Worm (Caenorhabditis elegans): Measurements from ENCODE around the gene ckb-4.

The ckb-4 gene

DNA sequence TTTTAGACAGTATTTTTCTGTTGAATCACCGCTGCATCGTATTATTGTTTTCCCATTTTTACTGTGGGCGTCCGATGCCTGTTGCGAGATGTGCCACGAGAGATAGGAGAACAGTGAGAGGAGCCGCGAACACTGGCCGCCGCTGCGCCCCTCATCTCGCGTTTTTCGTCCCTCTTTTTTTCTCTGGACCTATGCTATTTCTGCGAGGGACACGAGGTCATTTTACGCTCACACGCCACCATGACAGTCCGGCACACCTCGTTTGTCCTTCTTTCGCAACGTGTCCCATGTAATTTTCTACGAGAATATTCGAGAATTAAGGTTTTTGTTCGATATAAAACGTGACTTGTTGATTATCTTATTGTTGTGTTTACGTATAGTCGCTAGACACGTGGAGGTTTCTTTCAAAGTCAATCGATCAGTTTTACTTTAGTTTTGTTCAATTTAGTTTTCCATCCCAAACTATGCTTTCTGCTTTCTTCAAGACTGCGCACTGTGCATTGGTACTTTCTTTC is 41.2 kb downstream of the ckb-4 start, which contains the start of gene lbp-9:
lbp-9 (plus strand) TSS at position 465 of the 515 bp plus-strand sequence.
- TF ChIP-seq grh-1 (GFP tag; IDR thresholded peaks at IDR 0.05) (no peak), blmp-1 (tag; optimal IDR thresholded peaks at IDR 0.05) (peak; percentile 36), ztf-11 (tag; optimal IDR thresholded peaks at IDR 0.05) (no peak), hpl-2 (GFP tag; optimal IDR thresholded peaks at IDR 0.05) (no peak), nhr-19 (GFP tag; conservative IDR thresholded peaks at IDR 0.05) (peak; percentile 37; the same call in 1 of the 2 replicates), lin-14 (GFP tag; optimal IDR thresholded peaks at IDR 0.05) (peak; percentile 99), skn-1 (tag; optimal IDR thresholded peaks at IDR 0.05) (peak; percentile 74), hlh-17 (GFP tag; optimal IDR thresholded peaks at IDR 0.05; ENCODE audit: borderline replicate concordance) (no peak), nhr-76 (tag; optimal IDR thresholded peaks at IDR 0.05) (no peak), dpl-1 (GFP tag; optimal IDR thresholded peaks at IDR 0.05) (peak in 2 of 3 experiments; percentile 6 to 50), Y116A8C.19 (tag; optimal IDR thresholded peaks at IDR 0.05; ENCODE audit: borderline replicate concordance) (no peak), elt-2 (tag; optimal IDR thresholded peaks at IDR 0.05) (no peak), ceh-82 (tag; optimal IDR thresholded peaks at IDR 0.05) (peak in 1 of 3 experiments; percentile 31), isw-1 (GFP tag; IDR thresholded peaks at IDR 0.05) (no peak), pag-3 (tag; optimal IDR thresholded peaks at IDR 0.05; ENCODE audit: borderline replicate concordance, insufficient read depth) (no peak), sup-37 (GFP tag; optimal IDR thresholded peaks at IDR 0.05) (no peak), fkh-8 (tag; optimal IDR thresholded peaks at IDR 0.05) (no peak), nhr-85 (tag) (peak; percentile 91), zag-1 (tag; optimal IDR thresholded peaks at IDR 0.05) (no peak), mep-1 (tag; optimal IDR thresholded peaks at IDR 0.05) (peak; percentile 89), nhr-28 (tag; optimal IDR thresholded peaks at IDR 0.05) (no peak), tlp-1 (tag; optimal IDR thresholded peaks at IDR 0.05) (no peak), nhr-12 (tag; optimal IDR thresholded peaks at IDR 0.05) (no peak), nhr-20 (tag; optimal IDR thresholded peaks at IDR 0.05) (peak; percentile 88), lsy-2 (tag; optimal IDR thresholded peaks at IDR 0.05) (peak; percentile 15 to 34), pax-3 (tag; optimal IDR thresholded peaks at IDR 0.05) (no peak), xbp-1 (tag; optimal IDR thresholded peaks at IDR 0.05) (peak; percentile 35), unc-30 (tag; optimal IDR thresholded peaks at IDR 0.05) (no peak), efl-1 (optimal IDR thresholded peaks at IDR 0.05) (peak; percentile 12 to 35), efl-1 (GFP tag; optimal IDR thresholded peaks at IDR 0.05 in 1 of 2) (peak; percentile 36 to 82), rnt-1 (tag; optimal IDR thresholded peaks at IDR 0.05) (peak; percentile 10), lin-13 (GFP tag; optimal IDR thresholded peaks at IDR 0.05) (peak; percentile 28), ztf-4 (tag; optimal IDR thresholded peaks at IDR 0.05) (peak; percentile 21), jun-1 (tag; optimal IDR thresholded peaks at IDR 0.05) (no peak), pqm-1 (tag; optimal IDR thresholded peaks at IDR 0.05) (no peak), egl-13 (tag; optimal IDR thresholded peaks at IDR 0.05) (no peak), C04F5.9 (tag; optimal IDR thresholded peaks at IDR 0.05) (peak; percentile 15), nhr-90 (tag; optimal IDR thresholded peaks at IDR 0.05; ENCODE audit: poor library complexity) (peak; percentile 43), unc-98 (GFP tag; IDR thresholded peaks at IDR 0.05) (no peak), C34B4.2 (tag; optimal IDR thresholded peaks at IDR 0.05) (no peak), mab-9 (GFP tag; IDR thresholded peaks at IDR 0.05) (no peak), sox-4 (tag; optimal IDR thresholded peaks at IDR 0.05) (no peak), aly-2 (tag; optimal IDR thresholded peaks at IDR 0.05) (no peak), snpc-4 (tag; optimal IDR thresholded peaks at IDR 0.05) (no peak), ces-1 (GFP tag; optimal IDR thresholded peaks at IDR 0.05) (no peak), elt-3 (tag; optimal IDR thresholded peaks at IDR 0.05) (no peak), snu-23 (GFP tag; optimal IDR thresholded peaks at IDR 0.05) (peak; percentile 80), C16A3.4 (tag; optimal IDR thresholded peaks at IDR 0.05) (no peak), fkh-4 (tag; optimal IDR thresholded peaks at IDR 0.05; ENCODE audit: borderline replicate concordance) (no peak), lin-15B (tag; optimal IDR thresholded peaks at IDR 0.05) (no peak), F16B12.6 (tag; optimal IDR thresholded peaks at IDR 0.05) (no peak), hlh-4 (tag; optimal IDR thresholded peaks at IDR 0.05) (no peak), nhr-84 (tag; optimal IDR thresholded peaks at IDR 0.05) (no peak)

All from whole organism, L1 larva.